Fruit fly (Drosophila melanogaster): ENCODE data around the gene CG46462.

DNA sequence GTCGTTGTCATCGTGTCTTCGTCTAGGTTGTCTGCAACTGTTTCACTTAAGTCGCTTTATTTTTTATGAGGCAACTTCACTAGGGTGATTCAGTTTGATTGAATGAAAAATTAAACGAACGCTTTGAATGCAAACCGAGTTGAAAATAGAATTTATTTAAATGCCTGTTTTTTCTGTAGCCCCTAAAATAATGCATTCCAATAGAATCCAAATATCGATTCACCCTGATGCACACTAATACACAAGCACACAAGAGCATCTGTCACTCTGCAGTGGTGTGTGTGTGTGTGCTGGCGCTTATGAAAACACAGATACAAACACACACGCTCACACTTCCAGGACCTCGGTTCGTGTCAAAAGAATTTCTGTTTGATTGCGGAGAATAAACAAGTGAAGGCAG lies 30.3 kb downstream of the CG46462 start:
- TF ChIP-seq kay (GFP tag; ENCODE audit: borderline replicate concordance) = no peak
- TF ChIP-seq cnc (optimal IDR thresholded peaks at IDR 0.05) = no peak
- TF ChIP-seq Mnt (GFP tag; optimal IDR thresholded peaks at IDR 0.05) = no peak
- TF ChIP-seq bab1 (GFP tag; optimal IDR thresholded peaks at IDR 0.05) = no peak
- no peak for TF ChIP-seq pad (GFP tag; optimal IDR thresholded peaks at IDR 0.05)
